Fruit fly (Drosophila melanogaster): ENCODE results near the gene SWIP.

The SWIP gene

DNA sequence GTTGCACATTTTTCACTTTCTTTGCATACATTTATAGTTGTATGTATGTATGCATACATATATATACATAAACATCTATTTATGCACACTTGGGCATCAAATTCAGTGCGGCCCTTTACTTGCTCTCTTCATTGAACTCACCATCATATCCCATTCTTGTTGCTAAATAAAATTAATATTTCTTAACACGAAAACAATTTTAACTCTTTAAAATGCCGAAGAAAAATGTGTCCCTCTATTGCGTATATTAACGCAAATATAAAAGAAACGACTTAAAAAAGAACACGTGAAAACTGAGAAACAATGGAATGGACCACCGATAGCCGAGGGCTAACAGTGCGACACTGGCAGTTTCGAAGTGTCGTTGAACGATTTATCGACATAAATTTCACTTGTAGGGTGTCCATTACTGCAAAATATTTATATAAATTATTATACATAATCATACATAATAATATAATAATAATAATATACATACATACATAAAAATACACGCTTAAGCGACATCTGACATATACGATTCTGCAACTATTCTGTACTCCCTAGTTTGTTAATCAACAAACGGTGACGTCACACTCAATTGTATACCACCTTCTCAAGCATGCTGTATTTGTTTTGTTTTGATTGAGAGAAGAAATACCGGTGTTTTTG is 45.3 kb downstream of the SWIP start, which contains the start of the genes U2af50 and PIG-Q (continued):
- peak; percentile 13 for TF ChIP-seq CG7745 (tag; optimal IDR thresholded peaks at IDR 0.05)
- no peak for TF ChIP-seq tna (GFP tag; IDR thresholded peaks at IDR 0.05; ENCODE audit: partially characterized antibody)
- TF ChIP-seq lilli (GFP tag; optimal IDR thresholded peaks at IDR 0.05): peak; percentile 83
- peak; percentile 93 for TF ChIP-seq NfI (GFP tag; optimal IDR thresholded peaks at IDR 0.05)
- peak; percentile 71 for TF ChIP-seq bab2 (GFP tag; optimal IDR thresholded peaks at IDR 0.05)
- TF ChIP-seq CG4730 (GFP tag; IDR thresholded peaks at IDR 0.05): no peak; the same call in 1 of the 2 replicates
- peak; percentile 84 for TF ChIP-seq CG3065 (GFP tag; optimal IDR thresholded peaks at IDR 0.05)
- peak; percentile 73; the same call in 1 of the 3 replicates for TF ChIP-seq C15 (GFP tag; IDR thresholded peaks at IDR 0.05)
- no peak for TF ChIP-seq CG2889 (GFP tag; IDR thresholded peaks at IDR 0.05)
- peak; percentile 97 for TF ChIP-seq CG17361 (GFP tag; IDR thresholded peaks at IDR 0.05)
- TF ChIP-seq rib (GFP tag; IDR thresholded peaks at IDR 0.05): peak; percentile 70
- peak; percentile 93 for TF ChIP-seq CG8388 (GFP tag; optimal IDR thresholded peaks at IDR 0.05)
- TF ChIP-seq vnd (GFP tag; IDR thresholded peaks at IDR 0.05; ENCODE audit: partially characterized antibody): no peak
- TF ChIP-seq CG10267 (tag; optimal IDR thresholded peaks at IDR 0.05): peak; percentile 87
- peak; percentile 70 for TF ChIP-seq Ravus (GFP tag; IDR thresholded peaks at IDR 0.05)
- TF ChIP-seq cg (GFP tag; optimal IDR thresholded peaks at IDR 0.05): peak; percentile 77
- no peak for TF ChIP-seq fd64A (GFP tag; optimal IDR thresholded peaks at IDR 0.05)
- TF ChIP-seq CG13296 (GFP tag; optimal IDR thresholded peaks at IDR 0.05): peak; percentile 91
- peak; percentile 68 for TF ChIP-seq CG5953 (GFP tag; IDR thresholded peaks at IDR 0.05)
- peak; percentile 100 for TF ChIP-seq CG6689 (GFP tag; IDR thresholded peaks at IDR 0.05)
- peak; percentile 89 for TF ChIP-seq twi (tag; optimal IDR thresholded peaks at IDR 0.05)
- no peak for TF ChIP-seq Nf-YB (GFP tag; optimal IDR thresholded peaks at IDR 0.05)
- TF ChIP-seq CG6683 (GFP tag; optimal IDR thresholded peaks at IDR 0.05): peak; percentile 74
- TF ChIP-seq Bteb2 (GFP tag; optimal IDR thresholded peaks at IDR 0.05): peak; percentile 37
- TF ChIP-seq knrl (GFP tag; IDR thresholded peaks at IDR 0.05; ENCODE audit: partially characterized antibody): no peak; the same call in none of the 3 replicates
- TF ChIP-seq Hmr (GFP tag; optimal IDR thresholded peaks at IDR 0.05): no peak
- TF ChIP-seq Lpt (GFP tag; optimal IDR thresholded peaks at IDR 0.05): no peak
- peak; percentile 87; the same call in 1 of the 2 replicates for TF ChIP-seq ap (GFP tag; IDR thresholded peaks at IDR 0.05)
- peak; percentile 59 for TF ChIP-seq CG16813 (GFP tag; IDR thresholded peaks at IDR 0.05; ENCODE audit: partially characterized antibody)
- no peak for TF ChIP-seq gro (GFP tag; optimal IDR thresholded peaks at IDR 0.05)
- no peak for TF ChIP-seq CG31365 (tag; optimal IDR thresholded peaks at IDR 0.05)
- TF ChIP-seq CG32767 (GFP tag; IDR thresholded peaks at IDR 0.05): peak; percentile 90
- TF ChIP-seq CG15696 (tag; optimal IDR thresholded peaks at IDR 0.05): peak; percentile 92
- TF ChIP-seq scrt (GFP tag; optimal IDR thresholded peaks at IDR 0.05): peak; percentile 84
- TF ChIP-seq CG8089 (GFP tag; optimal IDR thresholded peaks at IDR 0.05): peak; percentile 47
- peak; percentile 87 for TF ChIP-seq CG11723 (GFP tag; optimal IDR thresholded peaks at IDR 0.05)
- peak; percentile 94 for TF ChIP-seq Ssrp (tag; optimal IDR thresholded peaks at IDR 0.05)
- no peak for TF ChIP-seq ato (GFP tag; IDR thresholded peaks at IDR 0.05; ENCODE audit: partially characterized antibody)
- no peak for TF ChIP-seq TFAM (GFP tag; optimal IDR thresholded peaks at IDR 0.05)
- TF ChIP-seq jigr1 (GFP tag; IDR thresholded peaks at IDR 0.05): no peak; the same call in 2 of the 3 replicates
- no peak; the same call in 2 of the 4 replicates for TF ChIP-seq Gug (GFP tag; IDR thresholded peaks at IDR 0.05)
- TF ChIP-seq dysf (GFP tag; IDR thresholded peaks at IDR 0.05): peak; percentile 93; the same call in 1 of the 3 replicates
- TF ChIP-seq Six4 (GFP tag; optimal IDR thresholded peaks at IDR 0.05): peak; percentile 89
- TF ChIP-seq Hand (GFP tag; optimal IDR thresholded peaks at IDR 0.05): peak; percentile 81
- TF ChIP-seq CG34422 (GFP tag; IDR thresholded peaks at IDR 0.05): peak; percentile 95; the same call in 1 of the 3 replicates
- 0 out of 3 replicates have a peak, but pooled peaks have one; percentile 34 for TF ChIP-seq Opbp (GFP tag; IDR thresholded peaks at IDR 0.05; ENCODE audit: partially characterized antibody)
- peak; percentile 73 for TF ChIP-seq CG12104 (GFP tag; optimal IDR thresholded peaks at IDR 0.05)
- TF ChIP-seq Ets97D (GFP tag; optimal IDR thresholded peaks at IDR 0.05): peak; percentile 33
- peak; percentile 79 for TF ChIP-seq sqz (GFP tag; optimal IDR thresholded peaks at IDR 0.05)
